Fruit fly (Drosophila melanogaster) whole organism, embryonic: ENCODE data around the gene CG17768.
A peak's percentile ranks its signal among the peaks of the same experiment; 100 is the strongest.

Experiments used
- ATbp ChIP-seq: fragments of 200-800 bp; sonication (Bioruptor generic); optimal IDR thresholded peaks from 2 replicates; lab custom pipeline; 2017; ENCODE audit warnings: missing biosample characterization, mild to moderate bottlenecking, missing genetic modification characterization, missing genetic modification reagents
- Antp ChIP-seq: fragments of 200-800 bp; sonication (Bioruptor generic); optimal IDR thresholded peaks from 3 replicates; lab custom pipeline; 2016; ENCODE audit warnings: missing biosample characterization, missing genetic modification characterization
- BEAF-32 ChIP-seq: fragments of 200-800 bp; sonication (Bioruptor generic); optimal IDR thresholded peaks from 3 replicates; lab custom pipeline; 2017; ENCODE audit warnings: missing biosample characterization, missing genetic modification characterization, mild to moderate bottlenecking, moderate library complexity, missing genetic modification reagents
- CG11696 ChIP-seq: fragments of 200-800 bp; sonication (Bioruptor generic); IDR thresholded peaks from 2 replicates; pipeline ENCODE4 v1.3.6; 2022; ENCODE audit warnings: missing biosample characterization, missing genetic modification characterization
- CG12659 ChIP-seq: fragments of 200-800 bp; sonication (Bioruptor generic); optimal IDR thresholded peaks from 3 replicates; lab custom pipeline; 2017; ENCODE audit warnings: mild to moderate bottlenecking, missing biosample characterization, missing genetic modification reagents, missing genetic modification characterization
- CG17186 ChIP-seq: fragments of 200-800 bp; sonication (Bioruptor generic); optimal IDR thresholded peaks from 3 replicates; lab custom pipeline; 2017; ENCODE audit warnings: missing biosample characterization, missing genetic modification reagents, missing genetic modification characterization
- CG17829 ChIP-seq: fragments of 200-800 bp; optimal IDR thresholded peaks from 2 replicates; lab custom pipeline; 2019; ENCODE audit warnings: missing biosample characterization, mild to moderate bottlenecking, missing genetic modification characterization, moderate library complexity
- CG18619 ChIP-seq: fragments of 200-800 bp; sonication (Bioruptor generic); optimal IDR thresholded peaks from 3 replicates; lab custom pipeline; 2017; ENCODE audit warnings: missing biosample characterization, mild to moderate bottlenecking, missing genetic modification characterization
- CG31388 ChIP-seq: fragments of 200-800 bp; sonication (Bioruptor generic); optimal IDR thresholded peaks from 2 replicates; lab custom pipeline; 2016; ENCODE audit warnings: missing biosample characterization, missing genetic modification characterization
- CG42726 ChIP-seq: fragments of 200-800 bp; sonication (Bioruptor generic); IDR thresholded peaks from 2 replicates; pipeline ENCODE4 v1.3.6; 2022; ENCODE audit warnings: missing biosample characterization, missing genetic modification characterization; ENCODE audit not compliant: partially characterized antibody
- CG4360 ChIP-seq: fragments of 200-800 bp; sonication (Bioruptor generic); IDR thresholded peaks from 2 replicates; pipeline ENCODE4 v1.3.6; 2022; ENCODE audit warnings: missing biosample characterization, missing genetic modification characterization
- CG4617 ChIP-seq: fragments of 200-800 bp; sonication (Bioruptor generic); optimal IDR thresholded peaks from 3 replicates; lab custom pipeline; 2016; ENCODE audit warnings: missing biosample characterization, missing genetic modification characterization, borderline replicate concordance
- CG4707 ChIP-seq: fragments of 200-800 bp; sonication (Bioruptor generic); optimal IDR thresholded peaks from 2 replicates; lab custom pipeline; 2018; ENCODE audit warnings: missing biosample characterization, mild to moderate bottlenecking, missing genetic modification characterization, moderate library complexity
- CG4730 ChIP-seq: fragments of 200-800 bp; sonication (Bioruptor generic); IDR thresholded peaks from 2 replicates; pipeline ENCODE4 v1.3.6; 2022; ENCODE audit warnings: missing biosample characterization, missing genetic modification characterization
- CG6791 ChIP-seq: fragments of 200-800 bp; sonication (Bioruptor generic); IDR thresholded peaks from 3 replicates; pipeline ENCODE4 v1.3.6; 2022; ENCODE audit warnings: missing biosample characterization, missing genetic modification characterization; ENCODE audit not compliant: partially characterized antibody
- CG8359 ChIP-seq: fragments of 200-800 bp; sonication (Bioruptor generic); optimal IDR thresholded peaks from 2 replicates; lab custom pipeline; 2017; ENCODE audit warnings: missing biosample characterization, mild to moderate bottlenecking, missing genetic modification characterization, borderline replicate concordance
- CG9727 ChIP-seq: fragments of 200-800 bp; sonication (Bioruptor generic); optimal IDR thresholded peaks from 3 replicates; lab custom pipeline; 2017; ENCODE audit warnings: missing biosample characterization, mild to moderate bottlenecking, missing genetic modification characterization
- CkIIα-i1 ChIP-seq: fragments of 200-800 bp; sonication (Bioruptor generic); IDR thresholded peaks from 2 replicates; pipeline ENCODE4 v1.3.6; 2022; ENCODE audit warnings: missing biosample characterization, missing genetic modification characterization
- D19A ChIP-seq: fragments of 200-800 bp; optimal IDR thresholded peaks from 3 replicates; lab custom pipeline; 2019; ENCODE audit warnings: missing biosample characterization, mild to moderate bottlenecking, missing genetic modification characterization, moderate library complexity
- D19B ChIP-seq: fragments of 200-800 bp; sonication (Bioruptor generic); optimal IDR thresholded peaks from 2 replicates; lab custom pipeline; 2017; ENCODE audit warnings: missing biosample characterization, mild to moderate bottlenecking, missing genetic modification characterization
- Doc3 ChIP-seq: fragments of 200-800 bp; sonication (Bioruptor generic); IDR thresholded peaks from 3 replicates; pipeline ENCODE4 v1.3.6; 2022; ENCODE audit warnings: missing biosample characterization, missing genetic modification characterization; ENCODE audit not compliant: partially characterized antibody
- Gsc ChIP-seq: fragments of 200-800 bp; sonication (Bioruptor generic); IDR thresholded peaks from 2 replicates; pipeline ENCODE4 v1.3.6; 2022; ENCODE audit warnings: missing biosample characterization, missing genetic modification characterization
- HLH3B ChIP-seq: fragments of 200-800 bp; sonication (Bioruptor generic); IDR thresholded peaks from 2 replicates; pipeline ENCODE4 v1.3.6; 2022; ENCODE audit warnings: missing biosample characterization, missing genetic modification characterization
- Oli ChIP-seq: fragments of 200-800 bp; sonication (Bioruptor generic); optimal IDR thresholded peaks from 2 replicates; lab custom pipeline; 2018; ENCODE audit warnings: missing biosample characterization, mild to moderate bottlenecking, missing genetic modification characterization, moderate library complexity
- Scr ChIP-seq: fragments of 200-800 bp; sonication (Bioruptor generic); IDR thresholded peaks from 2 replicates; pipeline ENCODE4 v1.3.6; 2022; ENCODE audit warnings: missing biosample characterization, missing genetic modification characterization; ENCODE audit not compliant: partially characterized antibody
- Six4 ChIP-seq: fragments of 200-800 bp; sonication (Bioruptor generic); optimal IDR thresholded peaks from 2 replicates; lab custom pipeline; 2016; ENCODE audit warnings: missing biosample characterization, missing genetic modification characterization
- Sox100B ChIP-seq: fragments of 200-800 bp; sonication (Bioruptor generic); optimal IDR thresholded peaks from 3 replicates; lab custom pipeline; 2018; ENCODE audit warnings: missing biosample characterization, mild to moderate bottlenecking, missing genetic modification characterization
- Sry-δ ChIP-seq: fragments of 200-800 bp; sonication (Bioruptor generic); optimal IDR thresholded peaks from 2 replicates; lab custom pipeline; 2016; ENCODE audit warnings: missing biosample characterization, missing genetic modification characterization
- Ssrp ChIP-seq: fragments of 200-800 bp; sonication (Bioruptor generic); optimal IDR thresholded peaks from 2 replicates; lab custom pipeline; 2018; ENCODE audit warnings: missing biosample characterization, mild to moderate bottlenecking, missing genetic modification characterization, moderate library complexity
- Tbp ChIP-seq: fragments of >200 bp; optimal IDR thresholded peaks from 2 replicates; lab custom pipeline; 2018; ENCODE audit warnings: missing biosample characterization, missing genetic modification characterization
- aop ChIP-seq: fragments of 200-800 bp; sonication (Bioruptor generic); IDR thresholded peaks from 2 replicates; pipeline ENCODE4 v1.3.6; 2022; ENCODE audit warnings: missing biosample characterization, missing genetic modification characterization
- ash1 ChIP-seq: fragments of 200-800 bp; sonication (Bioruptor generic); optimal IDR thresholded peaks from 2 replicates; lab custom pipeline; 2018; ENCODE audit warnings: missing biosample characterization, mild to moderate bottlenecking, missing genetic modification characterization
- az2 ChIP-seq: fragments of 200-800 bp; sonication (Bioruptor generic); optimal IDR thresholded peaks from 3 replicates; lab custom pipeline; 2016; ENCODE audit warnings: missing biosample characterization, missing genetic modification characterization
- cg ChIP-seq: fragments of 200-800 bp; sonication (Bioruptor generic); optimal IDR thresholded peaks from 3 replicates; lab custom pipeline; 2019; ENCODE audit warnings: missing biosample characterization, mild to moderate bottlenecking, missing genetic modification characterization, moderate library complexity
- disco-r ChIP-seq: fragments of 200-800 bp; sonication (Bioruptor generic); optimal IDR thresholded peaks from 2 replicates; lab custom pipeline; 2016; ENCODE audit warnings: missing biosample characterization, missing genetic modification characterization
- en ChIP-seq: fragments of 200-800 bp; sonication (Bioruptor generic); optimal IDR thresholded peaks from 2 replicates; lab custom pipeline; 2016; ENCODE audit warnings: missing biosample characterization, missing genetic modification characterization
- inv ChIP-seq: fragments of 200-800 bp; sonication (Bioruptor generic); IDR thresholded peaks from 2 replicates; pipeline ENCODE4 v1.3.6; 2022; ENCODE audit warnings: missing biosample characterization, missing genetic modification characterization; ENCODE audit not compliant: partially characterized antibody
- jumu ChIP-seq: fragments of 200-800 bp; sonication (Bioruptor generic); optimal IDR thresholded peaks from 3 replicates; lab custom pipeline; 2016; ENCODE audit warnings: missing biosample characterization, missing genetic modification characterization
- lbe ChIP-seq: fragments of 200-800 bp; sonication (Bioruptor generic); optimal IDR thresholded peaks from 2 replicates; lab custom pipeline; 2016; ENCODE audit warnings: missing biosample characterization, mild to moderate bottlenecking, missing genetic modification characterization
- lola ChIP-seq, 3 experiments: fragments of >200 bp in 2 of 3; fragments of 200-800 bp in 1 of 3; sonication (Bioruptor generic) in 1 of 3; optimal IDR thresholded peaks; 2 replicates each; lab custom pipeline; 2017 to 2019; ENCODE audit warnings: missing biosample characterization in 3 of 3, missing genetic modification characterization in 3 of 3, mild to moderate bottlenecking in 1 of 3, moderate library complexity in 1 of 3
- mam ChIP-seq: fragments of 200-800 bp; sonication (Bioruptor generic); optimal IDR thresholded peaks from 3 replicates; lab custom pipeline; 2016; ENCODE audit warnings: missing biosample characterization, missing genetic modification characterization
- mirr ChIP-seq: fragments of 200-800 bp; sonication (Bioruptor generic); optimal IDR thresholded peaks from 3 replicates; lab custom pipeline; 2018; ENCODE audit warnings: missing biosample characterization, mild to moderate bottlenecking, missing genetic modification characterization
- oc ChIP-seq: fragments of 200-800 bp; sonication (Bioruptor generic); optimal IDR thresholded peaks from 2 replicates; lab custom pipeline; 2018; ENCODE audit warnings: missing biosample characterization, mild to moderate bottlenecking, missing genetic modification characterization, moderate library complexity
- pho ChIP-seq: fragments of 200-800 bp; sonication (Bioruptor generic); optimal IDR thresholded peaks from 2 replicates; lab custom pipeline; 2016; ENCODE audit warnings: missing biosample characterization, missing genetic modification characterization
- slp2 ChIP-seq: fragments of 200-800 bp; sonication (Bioruptor generic); optimal IDR thresholded peaks from 2 replicates; lab custom pipeline; 2016; ENCODE audit warnings: missing biosample characterization, missing genetic modification characterization
- ssp ChIP-seq: fragments of 200-800 bp; sonication (Bioruptor generic); IDR thresholded peaks from 2 replicates; pipeline ENCODE4 v1.3.6; 2022; ENCODE audit warnings: missing biosample characterization, missing genetic modification characterization
- tna ChIP-seq: fragments of 200-800 bp; sonication (Bioruptor generic); IDR thresholded peaks from 2 replicates; pipeline ENCODE4 v1.3.6; 2022; ENCODE audit warnings: missing biosample characterization, missing genetic modification characterization; ENCODE audit not compliant: partially characterized antibody
- unc-4 ChIP-seq: fragments of 200-800 bp; sonication (Bioruptor generic); IDR thresholded peaks from 2 replicates; pipeline ENCODE4 v1.3.6; 2022; ENCODE audit warnings: missing biosample characterization, missing genetic modification characterization; ENCODE audit not compliant: partially characterized antibody
- wek ChIP-seq: fragments of 200-800 bp; sonication (Bioruptor generic); optimal IDR thresholded peaks from 3 replicates; lab custom pipeline; 2018; ENCODE audit warnings: missing biosample characterization, mild to moderate bottlenecking, missing genetic modification characterization, moderate library complexity

Gene CG17768

dm6 chr2L:10396877-10397587 is 8.0 kb downstream of the CG17768 start (continued):
- no peak for TF ChIP-seq Scr
- no peak for TF ChIP-seq CG12659 (GFP tag; lab: Kevin White, UChicago)
- no peak for TF ChIP-seq mam (GFP tag; lab: Kevin White, UChicago)
- no peak for TF ChIP-seq BEAF-32
- peak; percentile 42 for TF ChIP-seq wek (GFP tag; lab: Kevin White, UChicago)
- no peak for TF ChIP-seq CG4707 (GFP tag; lab: Kevin White, UChicago)
- TF ChIP-seq ATbp (GFP tag; lab: Kevin White, UChicago): no peak
- TF ChIP-seq CG42726 (GFP tag; lab: Robert Waterston, UW): no peak
- TF ChIP-seq CG4360: no peak
- no peak for TF ChIP-seq CG4730
- TF ChIP-seq CG4617 (GFP tag; lab: Kevin White, UChicago): peak; percentile 17
- peak in 1 of 3 experiments; percentile 2 for TF ChIP-seq lola (GFP tag; optimal IDR thresholded peaks at IDR 0.05; lab: Kevin White, UChicago)
- no peak for TF ChIP-seq oc
- no peak for TF ChIP-seq Oli (tag; lab: Kevin White, UChicago)
- no peak for TF ChIP-seq ssp (GFP tag; lab: Robert Waterston, UW)
- TF ChIP-seq CG8359: no peak
- no peak for TF ChIP-seq Tbp (GFP tag; lab: Kevin White, UChicago)
- TF ChIP-seq slp2 (GFP tag; lab: Kevin White, UChicago): no peak
- TF ChIP-seq CG17186 (GFP tag; lab: Kevin White, UChicago): no peak
- TF ChIP-seq tna (GFP tag; lab: Robert Waterston, UW): 0 out of 2 replicates have a peak, but pooled peaks have one; percentile 17
- TF ChIP-seq jumu (GFP tag; lab: Kevin White, UChicago): no peak
- peak; percentile 13 for TF ChIP-seq mirr (GFP tag; lab: Kevin White, UChicago)
- no peak for TF ChIP-seq Ssrp (tag; lab: Kevin White, UChicago)
- TF ChIP-seq, all 482 proteins: peak for 33

dm6 chr2L:10396488-10396824 is 8.5 kb downstream of the CG17768 start, which contains the start of gene Cnot4:
Gene Cnot4, plus strand, starts transcription at chr2L:10396716.
- TF ChIP-seq inv (0 out of 2 replicates have a peak, but pooled peaks have one; percentile 30), HLH3B (no peak), CG9727 (GFP tag; lab: Kevin White, UChicago) (no peak), Doc3 (GFP tag; lab: Robert Waterston, UW) (peak; percentile 38; the same call in 1 of the 3 replicates), Sry-δ (GFP tag; lab: Kevin White, UChicago) (peak; percentile 61), az2 (GFP tag; lab: Kevin White, UChicago) (no peak), Six4 (GFP tag; lab: Kevin White, UChicago) (no peak), CG6791 (0 out of 3 replicates have a peak, but pooled peaks have one; percentile 31), lbe (GFP tag; lab: Kevin White, UChicago) (no peak), D19B (GFP tag; lab: Kevin White, UChicago) (no peak), CG17829 (tag; lab: Kevin White, UChicago) (peak; percentile 29), cg (no peak), CG18619 (GFP tag; lab: Kevin White, UChicago) (no peak), unc-4 (GFP tag; lab: Robert Waterston, UW) (0 out of 2 replicates have a peak, but pooled peaks have one; percentile 25), CG4707 (GFP tag; lab: Kevin White, UChicago) (no peak), en (no peak), Gsc (GFP tag; lab: Robert Waterston, UW) (no peak), Antp (GFP tag; lab: Kevin White, UChicago) (no peak), CG31388 (no peak), D19A (tag; lab: Kevin White, UChicago) (no peak), ash1 (GFP tag; lab: Kevin White, UChicago) (no peak), Sox100B (GFP tag; lab: Kevin White, UChicago) (no peak), pho (GFP tag; lab: Kevin White, UChicago) (no peak), aop (no peak), CkIIα-i1 (no peak), CG11696 (no peak), disco-r (GFP tag; lab: Kevin White, UChicago) (no peak)
